Worm (Caenorhabditis elegans) whole organism, young adult: Measurements from ENCODE around the gene ric-8.

Source experiments
- B0261.1 ChIP-seq: sonication (generic microtip); optimal IDR thresholded peaks from 2 replicates; lab custom pipeline; 2016; ENCODE audit warnings: mild to moderate bottlenecking, missing genetic modification characterization, moderate library complexity, missing compliant biosample characterization
- C06A6.2 ChIP-seq: fragments of 200-800 bp; sonication (Bioruptor generic); conservative IDR thresholded peaks from 2 replicates; pipeline ENCODE4 v1.3.6; 2022; ENCODE audit warnings: missing genetic modification characterization, missing compliant biosample characterization
- D2030.7 ChIP-seq: fragments of 200-800 bp; sonication (Bioruptor generic); IDR thresholded peaks from 2 replicates; pipeline ENCODE4 v1.3.6; 2022; ENCODE audit warnings: missing genetic modification reagents, missing genetic modification characterization, missing compliant biosample characterization
- F33H1.4 ChIP-seq: fragments of 200-800 bp; sonication (Bioruptor generic); IDR thresholded peaks from 2 replicates; pipeline ENCODE4 v1.3.6; 2022; ENCODE audit warnings: missing genetic modification reagents, missing genetic modification characterization, missing compliant biosample characterization
- F49E8.2 ChIP-seq: sonication (generic microtip); optimal IDR thresholded peaks from 3 replicates; lab custom pipeline; 2017; ENCODE audit warnings: missing genetic modification characterization, mild to moderate bottlenecking, missing compliant biosample characterization, antibody characterized with exemption, moderate library complexity; ENCODE audit not compliant: insufficient read depth
- F52B5.7 ChIP-seq: sonication (generic microtip); optimal IDR thresholded peaks from 2 replicates; lab custom pipeline; 2016; ENCODE audit warnings: mild to moderate bottlenecking, missing genetic modification characterization, missing compliant biosample characterization
- K12H6.12 ChIP-seq: fragments of 200-800 bp; sonication (Bioruptor generic); optimal IDR thresholded peaks from 2 replicates; lab custom pipeline; 2018; ENCODE audit warnings: mild to moderate bottlenecking, missing genetic modification characterization, missing compliant biosample characterization
- Y53G8AR.9 ChIP-seq: fragments of 200-800 bp; sonication (Bioruptor generic); conservative IDR thresholded peaks from 2 replicates; pipeline ENCODE4 v1.3.6; 2022; ENCODE audit warnings: missing genetic modification reagents, missing genetic modification characterization, missing compliant biosample characterization
- Y56A3A.18 ChIP-seq: fragments of 200-800 bp; sonication (Bioruptor generic); IDR thresholded peaks from 2 replicates; pipeline ENCODE4 v1.3.6; 2022; ENCODE audit warnings: missing genetic modification reagents, missing genetic modification characterization, missing compliant biosample characterization
- Y79H2A.3 ChIP-seq: fragments of 200-800 bp; sonication (Bioruptor generic); conservative IDR thresholded peaks from 2 replicates; pipeline ENCODE4 v1.3.6; 2022; ENCODE audit warnings: missing genetic modification reagents, missing genetic modification characterization, missing compliant biosample characterization
- aptf-2 ChIP-seq: fragments of 200-800 bp; sonication (Bioruptor generic); conservative IDR thresholded peaks from 2 replicates; pipeline ENCODE4 v1.3.6; 2022; ENCODE audit warnings: missing genetic modification reagents, missing genetic modification characterization, missing compliant biosample characterization
- attf-5 ChIP-seq: fragments of 200-800 bp; sonication (Bioruptor generic); optimal IDR thresholded peaks from 2 replicates; lab custom pipeline; 2018; ENCODE audit warnings: mild to moderate bottlenecking, missing genetic modification characterization, missing compliant biosample characterization
- bed-2 ChIP-seq: fragments of 200-800 bp; sonication (Bioruptor generic); IDR thresholded peaks from 2 replicates; pipeline ENCODE4 v1.3.6; 2022; ENCODE audit warnings: missing genetic modification reagents, missing genetic modification characterization, missing compliant biosample characterization
- ccch-3 ChIP-seq: fragments of 200-800 bp; sonication (Bioruptor generic); optimal IDR thresholded peaks from 2 replicates; lab custom pipeline; 2018; ENCODE audit warnings: mild to moderate bottlenecking, missing genetic modification characterization, missing compliant biosample characterization
- cebp-1 ChIP-seq, 2 experiments: fragments of 200-800 bp in 1 of 2; sonication (Bioruptor generic) in 1 of 2; sonication (generic microtip) in 1 of 2; IDR thresholded peaks in 1 of 2; optimal IDR thresholded peaks in 1 of 2; 2 replicates each; pipeline versions ENCODE4 v1.3.6 to Lab custom; 2017 to 2022; ENCODE audit warnings: missing compliant biosample characterization in 2 of 2, missing genetic modification characterization in 2 of 2, mild to moderate bottlenecking in 1 of 2, missing genetic modification reagents in 1 of 2, moderate library complexity in 1 of 2
- cebp-2 ChIP-seq: fragments of 200-800 bp; sonication (Bioruptor generic); IDR thresholded peaks from 2 replicates; pipeline ENCODE4 v1.3.6; 2022; ENCODE audit warnings: missing genetic modification characterization, missing compliant biosample characterization
- ceh-100 ChIP-seq: fragments of 200-800 bp; sonication (Bioruptor generic); IDR thresholded peaks from 2 replicates; pipeline ENCODE4 v1.3.6; 2022; ENCODE audit warnings: missing genetic modification reagents, missing genetic modification characterization, missing compliant biosample characterization
- efl-1 ChIP-seq: fragments of 150-350 bp; optimal IDR thresholded peaks from 2 replicates; lab custom pipeline; 2014; ENCODE audit warnings: missing biosample characterization, missing genetic modification reagents, missing genetic modification characterization
- egrh-3 ChIP-seq: fragments of 200-800 bp; sonication (Bioruptor generic); IDR thresholded peaks from 2 replicates; pipeline ENCODE4 v1.3.6; 2022; ENCODE audit warnings: missing genetic modification reagents, missing genetic modification characterization, missing compliant biosample characterization
- ekl-4 ChIP-seq: fragments of 200-800 bp; sonication (Bioruptor generic); IDR thresholded peaks from 2 replicates; pipeline ENCODE4 v1.3.6; 2022; ENCODE audit warnings: missing genetic modification reagents, missing genetic modification characterization, missing compliant biosample characterization
- gei-17 ChIP-seq: fragments of 200-800 bp; sonication (Bioruptor generic); optimal IDR thresholded peaks from 2 replicates; lab custom pipeline; 2018; ENCODE audit warnings: mild to moderate bottlenecking, missing genetic modification characterization, missing compliant biosample characterization
- him-1 ChIP-seq: sonication (generic microtip); optimal IDR thresholded peaks from 2 replicates; lab custom pipeline; 2016; ENCODE audit warnings: missing genotype, missing genetic modification reagents, missing genetic modification characterization, missing compliant biosample characterization
- hlh-26 ChIP-seq: fragments of 200-800 bp; sonication (Bioruptor generic); conservative IDR thresholded peaks from 2 replicates; pipeline ENCODE4 v1.3.6; 2022; ENCODE audit warnings: missing genetic modification reagents, missing genetic modification characterization, missing compliant biosample characterization
- hmg-20 ChIP-seq: fragments of 200-800 bp; sonication (Bioruptor generic); IDR thresholded peaks from 2 replicates; pipeline ENCODE4 v1.3.6; 2022; ENCODE audit warnings: missing genetic modification reagents, missing genetic modification characterization, missing compliant biosample characterization
- let-607 ChIP-seq, 2 experiments: fragments of 200-800 bp in 1 of 2; sonication (Bioruptor generic) in 1 of 2; sonication (generic microtip) in 1 of 2; optimal IDR thresholded peaks; 2 replicates each; lab custom pipeline; 2016 to 2018; ENCODE audit warnings: mild to moderate bottlenecking in 2 of 2, missing compliant biosample characterization in 2 of 2, missing genetic modification characterization in 2 of 2, moderate library complexity in 2 of 2, missing genotype in 1 of 2
- lin-54 ChIP-seq: fragments of 200-800 bp; sonication (Bioruptor generic); optimal IDR thresholded peaks from 2 replicates; lab custom pipeline; 2018; ENCODE audit warnings: mild to moderate bottlenecking, missing genetic modification characterization, missing compliant biosample characterization
- lir-1 ChIP-seq: fragments of 200-800 bp; sonication (Bioruptor generic); conservative IDR thresholded peaks from 2 replicates; pipeline ENCODE4 v1.3.6; 2022; ENCODE audit warnings: missing genetic modification reagents, missing genetic modification characterization, missing compliant biosample characterization
- lsl-1 ChIP-seq: fragments of 200-800 bp; sonication (Bioruptor generic); optimal IDR thresholded peaks from 2 replicates; lab custom pipeline; 2018; ENCODE audit warnings: mild to moderate bottlenecking, missing genetic modification characterization, moderate library complexity, missing compliant biosample characterization
- lsy-27 ChIP-seq: sonication (generic microtip); optimal IDR thresholded peaks from 2 replicates; lab custom pipeline; 2017; ENCODE audit warnings: missing genetic modification characterization, mild to moderate bottlenecking, missing compliant biosample characterization, antibody characterized with exemption, missing genotype, borderline replicate concordance; ENCODE audit not compliant: insufficient read depth
- madf-8 ChIP-seq: fragments of 200-800 bp; sonication (Bioruptor generic); conservative IDR thresholded peaks from 2 replicates; pipeline ENCODE4 v1.3.6; 2022; ENCODE audit warnings: missing genetic modification reagents, missing genetic modification characterization, missing compliant biosample characterization
- mcd-1 ChIP-seq: fragments of 200-800 bp; sonication (Bioruptor generic); IDR thresholded peaks from 2 replicates; pipeline ENCODE4 v1.3.6; 2022; ENCODE audit warnings: missing genetic modification reagents, missing genetic modification characterization, missing compliant biosample characterization
- mes-4 ChIP-seq: sonication (generic microtip); optimal IDR thresholded peaks from 2 replicates; lab custom pipeline; 2016; ENCODE audit warnings: missing genotype, missing genetic modification characterization, missing compliant biosample characterization
- nhr-179 ChIP-seq: sonication (generic microtip); optimal IDR thresholded peaks from 2 replicates; lab custom pipeline; 2016; ENCODE audit warnings: mild to moderate bottlenecking, missing genetic modification characterization, missing compliant biosample characterization
- nhr-80 ChIP-seq: sonication (generic microtip); optimal IDR thresholded peaks from 2 replicates; lab custom pipeline; 2016; ENCODE audit warnings: missing genetic modification characterization, missing compliant biosample characterization
- pbrm-1 ChIP-seq: fragments of 200-800 bp; sonication (Bioruptor generic); IDR thresholded peaks from 2 replicates; pipeline ENCODE4 v1.3.6; 2022; ENCODE audit warnings: missing genetic modification reagents, missing genetic modification characterization, missing compliant biosample characterization
- rcor-1 ChIP-seq: fragments of 200-800 bp; sonication (Bioruptor generic); IDR thresholded peaks from 2 replicates; pipeline ENCODE4 v1.3.6; 2022; ENCODE audit warnings: missing genetic modification reagents, missing genetic modification characterization, missing compliant biosample characterization
- rec-8 ChIP-seq, 2 experiments: sonication (generic microtip); optimal IDR thresholded peaks; 2 replicates each; lab custom pipeline; 2016; ENCODE audit warnings: mild to moderate bottlenecking in 2 of 2, missing genetic modification characterization in 2 of 2, missing genetic modification reagents in 2 of 2, missing genotype in 2 of 2, missing biosample characterization in 1 of 2, missing compliant biosample characterization in 1 of 2, moderate library complexity in 1 of 2
- repo-1 ChIP-seq: sonication (generic microtip); optimal IDR thresholded peaks from 2 replicates; lab custom pipeline; 2017; ENCODE audit warnings: mild to moderate bottlenecking, missing genetic modification characterization, missing compliant biosample characterization
- sdz-38 ChIP-seq: sonication (generic microtip); optimal IDR thresholded peaks from 2 replicates; lab custom pipeline; 2016; ENCODE audit warnings: missing genotype, missing genetic modification characterization, missing compliant biosample characterization
- snpc-3.4 ChIP-seq: sonication (generic microtip); optimal IDR thresholded peaks from 2 replicates; lab custom pipeline; 2017; ENCODE audit warnings: missing genetic modification characterization, mild to moderate bottlenecking, missing compliant biosample characterization, antibody characterized with exemption, moderate library complexity, missing genotype, missing genetic modification reagents
- snpc-4 ChIP-seq, 5 experiments: fragments of 150-350 bp in 1 of 5; sonication (generic microtip) in 4 of 5; optimal IDR thresholded peaks; 2 replicates each; lab custom pipeline; 2014 to 2018; ENCODE audit warnings: missing genetic modification characterization in 5 of 5, missing biosample characterization in 3 of 5, antibody characterized with exemption in 2 of 5, mild to moderate bottlenecking in 2 of 5, missing compliant biosample characterization in 2 of 5, missing genotype in 2 of 5, moderate library complexity in 2 of 5, missing genetic modification reagents in 1 of 5
- somi-1 ChIP-seq: fragments of 200-800 bp; sonication (Bioruptor generic); optimal IDR thresholded peaks from 2 replicates; lab custom pipeline; 2018; ENCODE audit warnings: mild to moderate bottlenecking, missing genetic modification characterization, missing compliant biosample characterization
- tbp1 ChIP-seq: fragments of 200-800 bp; sonication (Bioruptor generic); optimal IDR thresholded peaks from 2 replicates; lab custom pipeline; 2018; ENCODE audit warnings: mild to moderate bottlenecking, missing genetic modification characterization, missing compliant biosample characterization
- tbx-9 ChIP-seq: sonication (generic microtip); optimal IDR thresholded peaks from 2 replicates; lab custom pipeline; 2016; ENCODE audit warnings: borderline replicate concordance, missing genetic modification characterization, inconsistent platforms, missing compliant biosample characterization
- zfh-2 ChIP-seq: fragments of 200-800 bp; sonication (Bioruptor generic); conservative IDR thresholded peaks from 2 replicates; pipeline ENCODE4 v1.3.6; 2022; ENCODE audit warnings: missing genetic modification reagents, missing genetic modification characterization, missing compliant biosample characterization
- ztf-22 ChIP-seq: fragments of 200-800 bp; sonication (Bioruptor generic); optimal IDR thresholded peaks from 2 replicates; lab custom pipeline; 2018; ENCODE audit warnings: mild to moderate bottlenecking, missing genetic modification characterization, moderate library complexity, missing compliant biosample characterization

The ric-8 gene

ce11 chrIV:2654965-2655364, 12.2 kb downstream of the ric-8 start (continued):
- TF ChIP-seq tbx-9 (tag; lab: Kevin White, UChicago) (no peak), attf-5 (GFP tag; lab: Kevin White, UChicago) (no peak), mcd-1 (GFP tag; lab: Robert Waterston, UW) (peak; percentile 85), hlh-26 (GFP tag; lab: Robert Waterston, UW) (no peak), lsl-1 (GFP tag; lab: Kevin White, UChicago) (peak; percentile 77), snpc-4 (GFP tag; optimal IDR thresholded peaks at IDR 0.05; lab: Kevin White, UChicago) (peak; percentile 90), snpc-4 (tag; optimal IDR thresholded peaks at IDR 0.05; lab: Kevin White, UChicago) (peak; percentile 82 to 96 (median 94)), Y79H2A.3 (no peak), egrh-3 (GFP tag; lab: Robert Waterston, UW) (no peak), somi-1 (GFP tag; lab: Kevin White, UChicago) (no peak), efl-1 (peak; percentile 51), Y53G8AR.9 (GFP tag; lab: Robert Waterston, UW) (peak; percentile 56; the same call in 1 of the 2 replicates), ceh-100 (GFP tag; lab: Robert Waterston, UW) (no peak), him-1 (tag; lab: Kevin White, UChicago) (peak; percentile 65), hmg-20 (no peak), gei-17 (GFP tag; lab: Kevin White, UChicago) (no peak), ccch-3 (GFP tag; lab: Kevin White, UChicago) (no peak), pbrm-1 (peak; percentile 91), lsy-27 (no peak), madf-8 (peak; percentile 27; the same call in 1 of the 2 replicates), rcor-1 (peak; percentile 88), nhr-179 (tag; lab: Kevin White, UChicago) (no peak), lin-54 (GFP tag; lab: Kevin White, UChicago) (peak; percentile 69), sdz-38 (tag; lab: Kevin White, UChicago) (no peak), B0261.1 (peak; percentile 46), D2030.7 (GFP tag; lab: Robert Waterston, UW) (peak; percentile 96), let-607 (tag; optimal IDR thresholded peaks at IDR 0.05; lab: Kevin White, UChicago) (no peak), lir-1 (GFP tag; lab: Robert Waterston, UW) (no peak), F49E8.2 (tag; lab: Kevin White, UChicago) (peak; percentile 46), F52B5.7 (no peak), bed-2 (no peak), repo-1 (tag; lab: Kevin White, UChicago) (no peak), mes-4 (tag; lab: Kevin White, UChicago) (no peak), cebp-1 (GFP tag; IDR thresholded peaks at IDR 0.05; lab: Robert Waterston, UW) (no peak), cebp-1 (tag; optimal IDR thresholded peaks at IDR 0.05; lab: Kevin White, UChicago) (no peak), ekl-4 (GFP tag; lab: Robert Waterston, UW) (peak; percentile 82), F33H1.4 (GFP tag; lab: Robert Waterston, UW) (peak; percentile 67), K12H6.12 (no peak), zfh-2 (GFP tag; lab: Robert Waterston, UW) (no peak), C06A6.2 (GFP tag; lab: Robert Waterston, UW) (no peak), rec-8 (tag; optimal IDR thresholded peaks at IDR 0.05; lab: Kevin White, UChicago) (peak in 1 of 2 experiments; percentile 16), ztf-22 (GFP tag; lab: Kevin White, UChicago) (no peak), snpc-3.4 (tag; lab: Kevin White, UChicago) (peak; percentile 81), aptf-2 (GFP tag; lab: Robert Waterston, UW) (no peak), tbp1 (GFP tag; lab: Kevin White, UChicago) (peak; percentile 73), nhr-80 (no peak), Y56A3A.18 (GFP tag; lab: Robert Waterston, UW) (peak; percentile 46; the same call in 1 of the 2 replicates), cebp-2 (no peak)
